Fruit fly (Drosophila melanogaster): ENCODE results near the gene yps.

yps gene

dm6 chr3L:12124975-12125374, at the start of gene yps:
TSS of gene yps (minus strand) at chr3L:12125150.
- TF ChIP-seq noc (tag; optimal IDR thresholded peaks at IDR 0.05), result peak; percentile 66

- no peak for TF ChIP-seq noc (tag; optimal IDR thresholded peaks at IDR 0.05)
These were observed 38.7 kb upstream of the yps start, which contains the start of gene CG9760 for dm6 chr3L:12163693-12164092. TSS of gene CG9760 (minus strand) at chr3L:12163735.

DNA sequence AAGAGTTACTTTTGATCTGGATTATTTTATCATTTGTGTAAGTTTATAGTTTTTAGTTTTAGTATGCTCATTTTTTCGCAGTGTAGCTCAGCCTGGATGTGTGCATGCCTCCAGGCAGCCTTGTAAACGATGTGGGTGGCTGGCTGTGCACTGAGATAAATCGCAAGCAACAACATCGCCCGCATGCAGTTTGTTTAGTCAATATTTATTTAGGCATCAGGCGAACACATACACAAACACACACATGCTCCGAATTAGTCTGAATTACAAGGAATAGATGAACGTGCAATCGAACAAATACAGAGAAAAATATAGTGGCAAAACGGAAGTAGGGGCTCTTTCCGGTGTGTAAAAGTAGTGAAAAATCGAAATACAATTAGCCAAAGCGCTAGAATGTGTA, 38.1 kb upstream of the yps start:
- TF ChIP-seq noc (tag; optimal IDR thresholded peaks at IDR 0.05), result no peak

DNA sequence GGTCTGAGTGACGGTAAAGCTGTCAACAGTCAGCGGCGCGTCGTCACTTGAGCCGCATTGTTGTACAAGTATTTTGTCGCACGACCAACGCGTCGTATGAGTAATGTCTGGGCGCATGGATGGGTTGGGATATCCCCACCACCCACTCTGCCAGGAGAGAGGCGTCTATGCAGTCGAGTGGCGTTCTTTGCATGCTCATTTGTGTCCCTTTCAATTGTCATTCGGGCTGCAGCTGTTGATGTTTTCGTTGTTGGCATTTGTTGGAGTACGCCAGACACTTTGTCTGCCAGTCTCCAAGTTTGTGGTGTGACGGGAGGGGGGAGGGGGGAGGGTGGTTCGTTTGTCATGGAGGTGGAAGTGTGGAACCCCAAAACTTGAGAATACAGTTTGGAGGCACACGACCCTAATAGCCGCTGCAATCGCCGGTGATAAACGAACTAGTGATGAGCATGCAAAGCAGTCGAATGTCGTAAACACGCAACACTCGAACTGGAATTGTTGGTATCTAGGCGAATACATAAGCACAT, 37.3 kb upstream of the yps start:
- TF ChIP-seq noc (tag; optimal IDR thresholded peaks at IDR 0.05), result no peak

- TF ChIP-seq noc (tag; optimal IDR thresholded peaks at IDR 0.05), result no peak
These were observed 24.1 kb upstream of the yps start, which contains the start of gene CG32099 for dm6 chr3L:12149024-12149423. TSS of gene CG32099 (plus strand) at chr3L:12149273.

DNA sequence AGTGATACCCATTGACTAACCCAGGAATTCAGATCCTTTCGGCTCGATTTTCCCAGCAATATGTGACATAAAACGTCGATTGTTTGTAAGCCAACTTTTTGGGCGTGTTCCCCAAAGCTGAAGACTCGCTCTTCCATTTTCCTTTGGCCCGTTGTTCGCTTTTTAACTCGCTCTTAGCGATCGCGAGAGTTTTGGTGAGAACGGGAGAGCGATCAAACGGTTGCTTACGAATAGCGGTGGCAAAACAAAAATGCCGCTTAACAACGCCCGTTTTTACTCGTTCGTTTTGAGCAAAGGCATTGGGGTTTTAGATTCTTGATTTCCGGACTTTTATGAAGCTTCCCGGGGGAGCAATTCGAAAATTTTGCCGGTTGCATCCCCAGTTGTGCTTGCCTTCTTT, 22.0 kb upstream of the yps start:
- no peak for TF ChIP-seq noc (tag; optimal IDR thresholded peaks at IDR 0.05)

DNA sequence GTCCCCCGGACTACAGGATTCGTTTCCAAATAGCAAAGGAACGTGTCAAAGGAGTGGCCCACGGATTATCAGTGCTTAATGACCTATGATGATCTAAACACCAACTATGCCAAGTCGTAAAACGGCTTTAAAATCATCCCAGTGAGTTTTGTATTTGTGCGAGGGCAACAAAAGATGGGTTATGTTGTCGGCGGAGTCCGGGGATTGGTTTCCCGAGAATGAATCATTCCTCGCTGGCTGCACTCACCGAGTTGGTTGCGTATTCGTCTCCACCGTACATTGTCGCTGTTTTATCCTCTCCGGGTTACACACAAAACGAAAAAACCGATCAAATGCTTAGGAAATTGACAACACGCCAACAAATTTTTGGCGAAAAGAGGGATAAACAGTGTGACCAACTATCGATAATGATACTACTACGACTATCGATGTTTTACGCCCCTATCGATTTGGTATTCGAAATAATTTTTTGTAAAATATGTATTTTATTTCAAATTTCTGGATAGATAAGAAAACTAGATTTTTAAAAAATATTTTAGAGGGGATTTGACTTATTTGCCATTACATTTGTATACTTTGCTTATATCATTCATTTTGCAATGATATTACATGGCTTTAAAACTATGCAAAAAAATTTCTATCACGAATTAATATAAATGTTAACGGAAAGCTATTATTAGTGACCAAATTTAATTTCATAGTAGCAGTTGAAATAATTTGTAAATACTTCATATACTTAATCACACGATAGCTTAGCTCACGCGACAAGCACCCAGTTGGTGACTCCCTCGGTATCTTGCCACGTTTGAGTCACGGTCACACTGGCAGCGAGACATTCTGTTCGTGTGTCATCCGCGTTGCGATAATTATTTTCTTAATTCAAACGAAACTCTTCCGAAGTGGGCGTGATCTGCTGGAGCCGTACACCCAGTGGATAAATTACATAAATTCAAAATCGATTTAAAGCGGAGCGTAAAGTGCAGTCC, 21.1 kb upstream of the yps start, which contains the start of the genes eIF3l and Nrx-IV:
eIF3l (minus strand) TSS at position 389 of the 986 bp plus-strand sequence.
Nrx-IV (plus strand) TSS at position 811 of the 986 bp plus-strand sequence.
- TF ChIP-seq noc (tag; optimal IDR thresholded peaks at IDR 0.05), result no peak

- TF ChIP-seq noc (tag; optimal IDR thresholded peaks at IDR 0.05), result peak; percentile 75
These were observed 14.3 kb upstream of the yps start for dm6 chr3L:12139232-12139698.

- peak; percentile 72 for TF ChIP-seq noc (tag; optimal IDR thresholded peaks at IDR 0.05)
These were observed 13.4 kb upstream of the yps start, which contains the start of the genes ND-SGDH and RhoGAP68F for dm6 chr3L:12138113-12138899. TSS of gene ND-SGDH (minus strand) at chr3L:12138584. TSS of gene RhoGAP68F (plus strand) at chr3L:12138868.

dm6 chr3L:12136630-12137029, 11.7 kb upstream of the yps start, which contains the start of the genes CG5645 and Atg12:
TSS of gene CG5645 (minus strand) at chr3L:12136706.
TSS of gene Atg12 (plus strand) at chr3L:12136967.
- peak; percentile 56 for TF ChIP-seq noc (tag; optimal IDR thresholded peaks at IDR 0.05)

dm6 chr3L:12131918-12132317, 7.0 kb upstream of the yps start, which contains the start of gene DEF8:
TSS of gene DEF8 (plus strand) at chr3L:12132146.
- TF ChIP-seq noc (tag; optimal IDR thresholded peaks at IDR 0.05), result peak; percentile 62

dm6 chr3L:12129111-12129510, 4.2 kb upstream of the yps start, which contains the start of gene Lsp2:
TSS of gene Lsp2 (plus strand) at chr3L:12129393.
- no peak for TF ChIP-seq noc (tag; optimal IDR thresholded peaks at IDR 0.05)

- TF ChIP-seq noc (tag; optimal IDR thresholded peaks at IDR 0.05), result no peak
These were observed 2.5 kb upstream of the yps start, which contains the start of the genes Ir68b and CG34241 for dm6 chr3L:12127294-12128029. TSS of gene Ir68b (minus strand) at chr3L:12127394. TSS of gene CG34241 (plus strand) at chr3L:12127979.

DNA sequence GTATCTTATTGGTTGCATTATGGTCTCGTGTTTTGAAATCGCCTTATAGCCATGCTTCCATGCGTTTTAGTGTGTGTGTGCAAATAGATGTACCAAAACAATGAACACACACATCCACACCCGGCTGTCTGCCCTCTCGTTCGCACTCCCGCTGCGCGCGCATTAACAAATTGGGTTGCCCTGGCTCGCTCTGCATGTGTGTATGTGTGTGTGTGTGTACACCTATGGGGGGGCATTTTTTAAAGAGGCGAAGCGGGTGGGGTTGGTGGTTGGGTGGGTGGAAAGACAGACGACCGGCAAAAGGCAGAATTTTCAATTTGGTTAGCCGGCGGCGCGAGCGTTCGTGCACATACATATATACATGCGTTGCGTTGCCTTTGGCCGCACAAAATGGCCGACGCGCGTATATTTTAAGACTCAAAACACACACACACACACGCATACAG, 789 bp downstream of the yps start:
- TF ChIP-seq noc (tag; optimal IDR thresholded peaks at IDR 0.05), result no peak
